Worm (Caenorhabditis elegans): ENCODE results near the gene T10D4.6.
"Not testable (repeated sequence)": the region's sequence is repeated elsewhere in the genome, so short reads cannot be mapped to it uniquely, and the experiment has no call there.

ce11 chrII:3126741-3127140 is 7.6 kb downstream of the T10D4.6 start, which contains the start of gene ins-31:
- not testable (repeated sequence) for TF ChIP-seq ZK546.5 (tag; optimal IDR thresholded peaks at IDR 0.05); elt-3 (tag; optimal IDR thresholded peaks at IDR 0.05); nhr-25 (tag; optimal IDR thresholded peaks at IDR 0.05); pha-4 (tag; optimal IDR thresholded peaks at IDR 0.05); nhr-43 (tag; optimal IDR thresholded peaks at IDR 0.05; ENCODE audit: poor library complexity, severe bottlenecking); egl-5 (tag; optimal IDR thresholded peaks at IDR 0.05); unc-62 (GFP tag; optimal IDR thresholded peaks at IDR 0.05); skn-1 (tag; optimal IDR thresholded peaks at IDR 0.05); fos-1 (tag; optimal IDR thresholded peaks at IDR 0.05); unc-39 (tag; optimal IDR thresholded peaks at IDR 0.05); sea-2 (GFP tag; optimal IDR thresholded peaks at IDR 0.05); fkh-10 (GFP tag; optimal IDR thresholded peaks at IDR 0.05)
